Fruit fly (Drosophila melanogaster) whole organism, embryonic: ENCODE results near the gene robl62A.

ENCODE experiments used
- Atf-2 ChIP-seq: fragments of 200-800 bp; sonication (Bioruptor generic); optimal IDR thresholded peaks from 2 replicates; lab custom pipeline; 2016; ENCODE audit warnings: missing biosample characterization, missing genetic modification characterization
- CG10565 ChIP-seq: fragments of 200-800 bp; sonication (Bioruptor generic); optimal IDR thresholded peaks from 3 replicates; lab custom pipeline; 2016; ENCODE audit warnings: missing biosample characterization, mild to moderate bottlenecking, missing genetic modification characterization
- CG10959 ChIP-seq: fragments of 200-800 bp; sonication (Bioruptor generic); IDR thresholded peaks from 2 replicates; pipeline ENCODE4 v1.3.6; 2022; ENCODE audit warnings: missing biosample characterization, missing genetic modification characterization
- CG11085 ChIP-seq: fragments of 200-800 bp; sonication (Bioruptor generic); IDR thresholded peaks from 2 replicates; pipeline ENCODE4 v1.3.6; 2022; ENCODE audit warnings: missing biosample characterization, missing genetic modification characterization
- CG11398 ChIP-seq: fragments of 200-800 bp; sonication (Bioruptor generic); optimal IDR thresholded peaks from 2 replicates; lab custom pipeline; 2016; ENCODE audit warnings: missing biosample characterization, missing genetic modification characterization
- CG13775 ChIP-seq: fragments of 200-800 bp; sonication (Bioruptor generic); optimal IDR thresholded peaks from 3 replicates; lab custom pipeline; 2017; ENCODE audit warnings: missing biosample characterization, mild to moderate bottlenecking, missing genetic modification characterization
- CG15269 ChIP-seq: fragments of 200-800 bp; sonication (Bioruptor generic); optimal IDR thresholded peaks from 2 replicates; lab custom pipeline; 2018; ENCODE audit warnings: missing biosample characterization, mild to moderate bottlenecking, missing genetic modification characterization, moderate library complexity
- CG16815 ChIP-seq: fragments of 200-800 bp; sonication (Bioruptor generic); optimal IDR thresholded peaks from 3 replicates; lab custom pipeline; 2017; ENCODE audit warnings: missing biosample characterization, mild to moderate bottlenecking, missing genetic modification characterization
- CG17359 ChIP-seq: fragments of 200-800 bp; sonication (Bioruptor generic); optimal IDR thresholded peaks from 3 replicates; lab custom pipeline; 2018; ENCODE audit warnings: missing biosample characterization, mild to moderate bottlenecking, missing genetic modification characterization, moderate library complexity
- CG17568 ChIP-seq: fragments of 200-800 bp; sonication (Bioruptor generic); optimal IDR thresholded peaks from 2 replicates; lab custom pipeline; 2018; ENCODE audit warnings: missing biosample characterization, mild to moderate bottlenecking, missing genetic modification characterization, moderate library complexity
- CG18262 ChIP-seq: fragments of 200-800 bp; optimal IDR thresholded peaks from 3 replicates; lab custom pipeline; 2019; ENCODE audit warnings: missing biosample characterization, mild to moderate bottlenecking, missing genetic modification characterization, moderate library complexity
- CG31365 ChIP-seq: fragments of 200-800 bp; sonication (Bioruptor generic); optimal IDR thresholded peaks from 2 replicates; lab custom pipeline; 2018; ENCODE audit warnings: missing biosample characterization, mild to moderate bottlenecking, missing genetic modification characterization
- CG3847 ChIP-seq: fragments of 200-800 bp; sonication (Bioruptor generic); IDR thresholded peaks from 2 replicates; pipeline ENCODE4 v1.3.6; 2022; ENCODE audit warnings: missing biosample characterization, missing genetic modification characterization
- CG5953 ChIP-seq: fragments of 200-800 bp; sonication (Bioruptor generic); IDR thresholded peaks from 2 replicates; pipeline ENCODE4 v1.3.6; 2022; ENCODE audit warnings: missing biosample characterization, missing genetic modification characterization
- CG6254 ChIP-seq: fragments of 200-800 bp; sonication (Bioruptor generic); optimal IDR thresholded peaks from 3 replicates; lab custom pipeline; 2017; ENCODE audit warnings: mild to moderate bottlenecking, missing biosample characterization, missing genetic modification reagents, missing genetic modification characterization
- CG7372 ChIP-seq: fragments of 200-800 bp; sonication (Bioruptor generic); IDR thresholded peaks from 2 replicates; pipeline ENCODE4 v1.3.6; 2022; ENCODE audit warnings: missing biosample characterization, missing genetic modification characterization
- CG7786 ChIP-seq: fragments of 200-800 bp; sonication (Bioruptor generic); optimal IDR thresholded peaks from 2 replicates; lab custom pipeline; 2016; ENCODE audit warnings: missing biosample characterization, missing genetic modification characterization
- CG8281 ChIP-seq: fragments of 200-800 bp; sonication (Bioruptor generic); optimal IDR thresholded peaks from 2 replicates; lab custom pipeline; 2018; ENCODE audit warnings: missing biosample characterization, mild to moderate bottlenecking, missing genetic modification characterization, moderate library complexity
- Camta ChIP-seq: fragments of 200-800 bp; sonication (Bioruptor generic); optimal IDR thresholded peaks from 2 replicates; lab custom pipeline; 2016; ENCODE audit warnings: missing biosample characterization, missing genetic modification characterization
- Dad ChIP-seq: fragments of 200-800 bp; sonication (Bioruptor generic); optimal IDR thresholded peaks from 3 replicates; lab custom pipeline; 2016; ENCODE audit warnings: missing biosample characterization, missing genetic modification characterization
- Dek ChIP-seq: fragments of 200-800 bp; sonication (Bioruptor generic); optimal IDR thresholded peaks from 3 replicates; lab custom pipeline; 2019; ENCODE audit warnings: missing biosample characterization, mild to moderate bottlenecking, missing genetic modification characterization, moderate library complexity
- E2f1 ChIP-seq: fragments of 200-800 bp; sonication (Bioruptor generic); IDR thresholded peaks from 2 replicates; pipeline ENCODE4 v1.3.6; 2022; ENCODE audit warnings: missing biosample characterization, missing genetic modification characterization
- GATAe ChIP-seq: fragments of 200-800 bp; sonication (Bioruptor generic); conservative IDR thresholded peaks from 2 replicates; pipeline ENCODE4 v1.3.6; 2022; ENCODE audit warnings: missing biosample characterization, missing genetic modification characterization
- HLH54F ChIP-seq: fragments of 200-800 bp; sonication (Bioruptor generic); optimal IDR thresholded peaks from 3 replicates; lab custom pipeline; 2016; ENCODE audit warnings: missing biosample characterization, missing genetic modification characterization
- Hr78 ChIP-seq, 2 experiments: fragments of 200-800 bp in 1 of 2; fragments of >200 bp in 1 of 2; sonication (Bioruptor generic) in 1 of 2; optimal IDR thresholded peaks; 2 replicates each; lab custom pipeline; 2017 to 2019; ENCODE audit warnings: missing biosample characterization in 2 of 2, missing genetic modification characterization in 2 of 2, mild to moderate bottlenecking in 1 of 2, moderate library complexity in 1 of 2
- Mrtf ChIP-seq: fragments of 200-800 bp; sonication (Bioruptor generic); IDR thresholded peaks from 3 replicates; pipeline ENCODE4 v1.3.6; 2022; ENCODE audit warnings: missing biosample characterization, missing genetic modification characterization
- NC2α ChIP-seq: fragments of 200-800 bp; sonication (Bioruptor generic); optimal IDR thresholded peaks from 2 replicates; lab custom pipeline; 2016; ENCODE audit warnings: missing biosample characterization, missing genetic modification characterization
- Optix ChIP-seq: fragments of 200-800 bp; sonication (Bioruptor generic); IDR thresholded peaks from 3 replicates; pipeline ENCODE4 v1.3.6; 2022; ENCODE audit warnings: missing biosample characterization, missing genetic modification characterization
- Rfx ChIP-seq: fragments of 200-800 bp; sonication (Bioruptor generic); IDR thresholded peaks from 2 replicates; pipeline ENCODE4 v1.3.6; 2022; ENCODE audit warnings: missing biosample characterization, missing genetic modification characterization
- Scr ChIP-seq: fragments of 200-800 bp; sonication (Bioruptor generic); IDR thresholded peaks from 2 replicates; pipeline ENCODE4 v1.3.6; 2022; ENCODE audit warnings: missing biosample characterization, missing genetic modification characterization; ENCODE audit not compliant: partially characterized antibody
- Sox102F ChIP-seq: fragments of 200-800 bp; sonication (Bioruptor generic); optimal IDR thresholded peaks from 2 replicates; lab custom pipeline; 2018; ENCODE audit warnings: missing biosample characterization, mild to moderate bottlenecking, missing genetic modification characterization, moderate library complexity
- Taf1 ChIP-seq: fragments of 200-800 bp; sonication (Bioruptor generic); IDR thresholded peaks from 2 replicates; pipeline ENCODE4 v1.3.6; 2022; ENCODE audit warnings: missing biosample characterization, missing genetic modification characterization
- br ChIP-seq: fragments of >200 bp; optimal IDR thresholded peaks from 2 replicates; lab custom pipeline; 2017
- chm ChIP-seq: fragments of 200-800 bp; sonication (Bioruptor generic); IDR thresholded peaks from 2 replicates; pipeline ENCODE4 v1.3.6; 2022; ENCODE audit warnings: missing biosample characterization, missing genetic modification characterization
- ci ChIP-seq: fragments of 200-800 bp; sonication (Bioruptor generic); IDR thresholded peaks from 3 replicates; pipeline ENCODE4 v1.3.6; 2022; ENCODE audit warnings: missing biosample characterization, missing genetic modification characterization
- da ChIP-seq: fragments of 200-800 bp; sonication (Bioruptor generic); optimal IDR thresholded peaks from 2 replicates; lab custom pipeline; 2016; ENCODE audit warnings: missing biosample characterization, missing genetic modification characterization
- dysf ChIP-seq: fragments of 200-800 bp; sonication (Bioruptor generic); IDR thresholded peaks from 3 replicates; pipeline ENCODE4 v1.3.6; 2022; ENCODE audit warnings: missing biosample characterization, missing genetic modification characterization
- fd3F ChIP-seq: fragments of 200-800 bp; sonication (Bioruptor generic); optimal IDR thresholded peaks from 2 replicates; lab custom pipeline; 2018; ENCODE audit warnings: missing biosample characterization, mild to moderate bottlenecking, missing genetic modification characterization, moderate library complexity
- fd96Cb ChIP-seq: fragments of 200-800 bp; sonication (Bioruptor generic); optimal IDR thresholded peaks from 2 replicates; lab custom pipeline; 2018; ENCODE audit warnings: missing biosample characterization, mild to moderate bottlenecking, missing genetic modification characterization, moderate library complexity
- hkb ChIP-seq, 2 experiments: fragments of 200-800 bp in 1 of 2; fragments of >200 bp in 1 of 2; sonication (Bioruptor generic) in 1 of 2; IDR thresholded peaks in 1 of 2; optimal IDR thresholded peaks in 1 of 2; 2 replicates each; pipeline versions ENCODE4 v1.3.6 to Lab custom; 2017 to 2022; ENCODE audit warnings: missing biosample characterization in 1 of 2, missing genetic modification characterization in 1 of 2
- insv ChIP-seq, 2 experiments: fragments of 200-800 bp; sonication (Bioruptor generic); optimal IDR thresholded peaks; 3 replicates each; lab custom pipeline; 2016 to 2018; ENCODE audit warnings: missing biosample characterization in 2 of 2, missing genetic modification characterization in 2 of 2
- kay ChIP-seq: fragments of 200-800 bp; sonication (Bioruptor generic); optimal IDR thresholded peaks from 2 replicates; lab custom pipeline; 2016; ENCODE audit warnings: missing biosample characterization, missing genetic modification characterization
- lab ChIP-seq: fragments of 200-800 bp; sonication (Bioruptor generic); optimal IDR thresholded peaks from 3 replicates; lab custom pipeline; 2017; ENCODE audit warnings: missing biosample characterization, missing genetic modification characterization, mild to moderate bottlenecking, moderate library complexity, missing genetic modification reagents
- lbe ChIP-seq: fragments of 200-800 bp; sonication (Bioruptor generic); optimal IDR thresholded peaks from 2 replicates; lab custom pipeline; 2016; ENCODE audit warnings: missing biosample characterization, mild to moderate bottlenecking, missing genetic modification characterization
- row ChIP-seq: fragments of 200-800 bp; sonication (Bioruptor generic); IDR thresholded peaks from 3 replicates; pipeline ENCODE4 v1.3.6; 2022; ENCODE audit warnings: missing biosample characterization, missing genetic modification characterization
- sob ChIP-seq: fragments of 200-800 bp; sonication (Bioruptor generic); IDR thresholded peaks from 2 replicates; pipeline ENCODE4 v1.3.6; 2022; ENCODE audit warnings: missing biosample characterization, missing genetic modification characterization
- ssp ChIP-seq: fragments of 200-800 bp; sonication (Bioruptor generic); IDR thresholded peaks from 2 replicates; pipeline ENCODE4 v1.3.6; 2022; ENCODE audit warnings: missing biosample characterization, missing genetic modification characterization
- tio ChIP-seq: fragments of 200-800 bp; sonication (Bioruptor generic); optimal IDR thresholded peaks from 2 replicates; lab custom pipeline; 2017; ENCODE audit warnings: missing biosample characterization, missing genetic modification characterization, inconsistent platforms
- tup ChIP-seq: fragments of 200-800 bp; sonication (Bioruptor generic); optimal IDR thresholded peaks from 2 replicates; lab custom pipeline; 2016; ENCODE audit warnings: missing biosample characterization, mild to moderate bottlenecking, missing genetic modification characterization, moderate library complexity

The robl62A gene

dm6 chr3L:1517274-1518047, 40.0 kb downstream of the robl62A start (continued):
- TF ChIP-seq CG7372 (GFP tag; lab: Robert Waterston, UW) (no peak), CG13775 (GFP tag; lab: Kevin White, UChicago) (peak; percentile 54), CG3847 (GFP tag; lab: Robert Waterston, UW) (peak; percentile 41), Camta (GFP tag; lab: Kevin White, UChicago) (peak; percentile 61), Scr (GFP tag; lab: Robert Waterston, UW) (peak; percentile 84), NC2α (GFP tag; lab: Kevin White, UChicago) (peak; percentile 32), ci (GFP tag; lab: Robert Waterston, UW) (peak; percentile 62; the same call in 2 of the 3 replicates), ssp (0 out of 2 replicates have a peak, but pooled peaks have one; percentile 31), CG8281 (tag; lab: Kevin White, UChicago) (no peak), GATAe (GFP tag; lab: Robert Waterston, UW) (no peak), CG7786 (peak; percentile 87), insv (GFP tag; optimal IDR thresholded peaks at IDR 0.05; lab: Kevin White, UChicago) (peak in 1 of 2 experiments; percentile 27), Hr78 (GFP tag; optimal IDR thresholded peaks at IDR 0.05; lab: Kevin White, UChicago) (no peak), sob (GFP tag; lab: Robert Waterston, UW) (peak; percentile 53), da (GFP tag; lab: Kevin White, UChicago) (no peak), dysf (GFP tag; lab: Robert Waterston, UW) (peak; percentile 55; the same call in 1 of the 3 replicates), Atf-2 (GFP tag; lab: Kevin White, UChicago) (peak; percentile 56), fd96Cb (no peak), lab (GFP tag; lab: Kevin White, UChicago) (peak; percentile 61), CG5953 (no peak), tup (GFP tag; lab: Kevin White, UChicago) (peak; percentile 59), CG31365 (tag; lab: Kevin White, UChicago) (no peak), fd3F (GFP tag; lab: Kevin White, UChicago) (no peak), CG11398 (GFP tag; lab: Kevin White, UChicago) (peak; percentile 16), Rfx (GFP tag; lab: Robert Waterston, UW) (peak; percentile 22; the same call in 1 of the 2 replicates), CG18262 (tag; lab: Kevin White, UChicago) (peak; percentile 21), chm (no peak), CG11085 (GFP tag; lab: Robert Waterston, UW) (no peak), row (GFP tag; lab: Robert Waterston, UW) (peak; percentile 56), Dek (tag; lab: Kevin White, UChicago) (no peak), hkb (optimal IDR thresholded peaks at IDR 0.05; lab: Kevin White, UChicago) (no peak), hkb (GFP tag; IDR thresholded peaks at IDR 0.05; lab: Robert Waterston, UW) (peak; percentile 78), CG17568 (GFP tag; lab: Kevin White, UChicago) (no peak), br (lab: Kevin White, UChicago) (no peak), E2f1 (GFP tag; lab: Robert Waterston, UW) (no peak; the same call in 1 of the 2 replicates), CG10565 (GFP tag; lab: Kevin White, UChicago) (no peak), lbe (GFP tag; lab: Kevin White, UChicago) (peak; percentile 54), CG10959 (GFP tag; lab: Robert Waterston, UW) (no peak), HLH54F (peak; percentile 73), Taf1 (GFP tag; lab: Robert Waterston, UW) (peak; percentile 44; the same call in 1 of the 2 replicates), CG15269 (tag; lab: Kevin White, UChicago) (no peak), CG6254 (no peak), kay (GFP tag; lab: Kevin White, UChicago) (no peak), Dad (GFP tag; lab: Kevin White, UChicago) (peak; percentile 70), Sox102F (GFP tag; lab: Kevin White, UChicago) (peak; percentile 43), tio (GFP tag; lab: Kevin White, UChicago) (no peak), CG16815 (GFP tag; lab: Kevin White, UChicago) (peak; percentile 8), CG17359 (no peak), Optix (GFP tag; lab: Robert Waterston, UW) (peak; percentile 69; the same call in 2 of the 3 replicates), Mrtf (GFP tag; lab: Robert Waterston, UW) (no peak)
